Fruit fly (Drosophila melanogaster) whole organism, embryonic: ENCODE measurements around the gene Amun.
A peak's percentile ranks its signal among the peaks of the same experiment; 100 is the strongest.

ENCODE experiments used
- Awh ChIP-seq: fragments of 200-800 bp; sonication (Bioruptor generic); IDR thresholded peaks from 2 replicates; pipeline ENCODE4, ENCODE4 v1.3.6; 2022; ENCODE audit warnings: missing biosample characterization, missing genetic modification characterization
- B-H2 ChIP-seq: fragments of 200-800 bp; sonication (Bioruptor generic); optimal IDR thresholded peaks from 2 replicates; lab custom pipeline; 2018; ENCODE audit warnings: missing biosample characterization, mild to moderate bottlenecking, missing genetic modification characterization
- CG12155 ChIP-seq: fragments of 200-800 bp; sonication (Bioruptor generic); optimal IDR thresholded peaks from 3 replicates; lab custom pipeline; 2016; ENCODE audit warnings: missing biosample characterization, missing genetic modification characterization
- CG15514 ChIP-seq: fragments of 200-800 bp; sonication (Bioruptor generic); optimal IDR thresholded peaks from 3 replicates; lab custom pipeline; 2017; ENCODE audit warnings: missing biosample characterization, missing genetic modification characterization, mild to moderate bottlenecking, moderate library complexity, missing genetic modification reagents
- CG16863 ChIP-seq: fragments of 200-800 bp; sonication (Bioruptor generic); optimal IDR thresholded peaks from 3 replicates; lab custom pipeline; 2016; ENCODE audit warnings: missing biosample characterization, missing genetic modification characterization
- CG17802 ChIP-seq: fragments of 200-800 bp; sonication (Bioruptor generic); optimal IDR thresholded peaks from 2 replicates; lab custom pipeline; 2018; ENCODE audit warnings: missing biosample characterization, mild to moderate bottlenecking, missing genetic modification characterization, moderate library complexity
- CG2120 ChIP-seq: fragments of 200-800 bp; sonication (Bioruptor generic); optimal IDR thresholded peaks from 3 replicates; lab custom pipeline; 2016; ENCODE audit warnings: missing biosample characterization, missing genetic modification characterization
- CG2202 ChIP-seq: fragments of 200-800 bp; sonication (Bioruptor generic); optimal IDR thresholded peaks from 2 replicates; lab custom pipeline; 2018; ENCODE audit warnings: missing biosample characterization, mild to moderate bottlenecking, missing genetic modification characterization
- CG3847 ChIP-seq: fragments of 200-800 bp; sonication (Bioruptor generic); IDR thresholded peaks from 2 replicates; pipeline ENCODE4 v1.3.6; 2022; ENCODE audit warnings: missing biosample characterization, missing genetic modification characterization
- CG5245 ChIP-seq: fragments of 200-800 bp; sonication (Bioruptor generic); optimal IDR thresholded peaks from 3 replicates; lab custom pipeline; 2016; ENCODE audit warnings: missing biosample characterization, missing genetic modification characterization
- CG6654 ChIP-seq: fragments of 200-800 bp; sonication (Bioruptor generic); optimal IDR thresholded peaks from 2 replicates; lab custom pipeline; 2017; ENCODE audit warnings: missing biosample characterization, mild to moderate bottlenecking, missing genetic modification characterization
- CG6765 ChIP-seq: fragments of 200-800 bp; sonication (Bioruptor generic); optimal IDR thresholded peaks from 3 replicates; lab custom pipeline; 2017; ENCODE audit warnings: missing biosample characterization, mild to moderate bottlenecking, missing genetic modification characterization
- CG7556 ChIP-seq: fragments of 200-800 bp; sonication (Bioruptor generic); optimal IDR thresholded peaks from 2 replicates; lab custom pipeline; 2017; ENCODE audit warnings: missing biosample characterization, mild to moderate bottlenecking, missing genetic modification characterization
- CG7786 ChIP-seq: fragments of 200-800 bp; sonication (Bioruptor generic); optimal IDR thresholded peaks from 2 replicates; lab custom pipeline; 2016; ENCODE audit warnings: missing biosample characterization, missing genetic modification characterization
- CG7987 ChIP-seq: fragments of 200-800 bp; sonication (Bioruptor generic); optimal IDR thresholded peaks from 2 replicates; lab custom pipeline; 2018; ENCODE audit warnings: missing biosample characterization, mild to moderate bottlenecking, missing genetic modification characterization, moderate library complexity
- CG8359 ChIP-seq: fragments of 200-800 bp; sonication (Bioruptor generic); optimal IDR thresholded peaks from 2 replicates; lab custom pipeline; 2017; ENCODE audit warnings: missing biosample characterization, mild to moderate bottlenecking, missing genetic modification characterization, borderline replicate concordance
- CG8478 ChIP-seq: fragments of >200 bp; optimal IDR thresholded peaks from 2 replicates; lab custom pipeline; 2018
- CG8924 ChIP-seq: fragments of 200-800 bp; optimal IDR thresholded peaks from 3 replicates; lab custom pipeline; 2019; ENCODE audit warnings: missing biosample characterization, mild to moderate bottlenecking, missing genetic modification characterization, moderate library complexity
- CG9215 ChIP-seq: fragments of 200-800 bp; sonication (Bioruptor generic); IDR thresholded peaks from 2 replicates; pipeline ENCODE4 v1.3.6; 2022; ENCODE audit warnings: missing biosample characterization, missing genetic modification characterization
- CG9437 ChIP-seq: fragments of 200-800 bp; sonication (Bioruptor generic); optimal IDR thresholded peaks from 2 replicates; lab custom pipeline; 2018; ENCODE audit warnings: missing biosample characterization, mild to moderate bottlenecking, missing genetic modification characterization
- CG9727 ChIP-seq: fragments of 200-800 bp; sonication (Bioruptor generic); optimal IDR thresholded peaks from 3 replicates; lab custom pipeline; 2017; ENCODE audit warnings: missing biosample characterization, mild to moderate bottlenecking, missing genetic modification characterization
- CTCF ChIP-seq: fragments of 200-800 bp; sonication (Bioruptor generic); optimal IDR thresholded peaks from 2 replicates; lab custom pipeline; 2017; ENCODE audit warnings: missing biosample characterization, mild to moderate bottlenecking, missing genetic modification characterization, moderate library complexity
- Camta ChIP-seq: fragments of 200-800 bp; sonication (Bioruptor generic); optimal IDR thresholded peaks from 2 replicates; lab custom pipeline; 2016; ENCODE audit warnings: missing biosample characterization, missing genetic modification characterization
- Ets65A ChIP-seq: fragments of 200-800 bp; sonication (Bioruptor generic); peaks from one replicate; lab custom pipeline; 2016; ENCODE audit warnings: missing biosample characterization, missing genetic modification characterization
- Fer3 ChIP-seq: fragments of 200-800 bp; sonication (Bioruptor generic); optimal IDR thresholded peaks from 2 replicates; lab custom pipeline; 2018; ENCODE audit warnings: missing biosample characterization, mild to moderate bottlenecking, missing genetic modification characterization, moderate library complexity
- MESR4 ChIP-seq: fragments of 200-800 bp; sonication (Bioruptor generic); optimal IDR thresholded peaks from 2 replicates; lab custom pipeline; 2018; ENCODE audit warnings: missing biosample characterization, mild to moderate bottlenecking, missing genetic modification characterization, moderate library complexity
- Myb ChIP-seq: fragments of 200-800 bp; sonication (Bioruptor generic); optimal IDR thresholded peaks from 2 replicates; lab custom pipeline; 2016; ENCODE audit warnings: missing biosample characterization, missing genetic modification characterization
- Ravus ChIP-seq: fragments of 200-800 bp; sonication (Bioruptor generic); IDR thresholded peaks from 2 replicates; pipeline ENCODE4 v1.3.6; 2022; ENCODE audit warnings: missing biosample characterization, missing genetic modification characterization
- Side ChIP-seq: fragments of 200-800 bp; sonication (Bioruptor generic); optimal IDR thresholded peaks from 2 replicates; lab custom pipeline; 2016; ENCODE audit warnings: missing biosample characterization, missing genetic modification characterization
- Six4 ChIP-seq: fragments of 200-800 bp; sonication (Bioruptor generic); optimal IDR thresholded peaks from 2 replicates; lab custom pipeline; 2016; ENCODE audit warnings: missing biosample characterization, missing genetic modification characterization
- TFAM ChIP-seq: fragments of 200-800 bp; sonication (Bioruptor generic); optimal IDR thresholded peaks from 2 replicates; lab custom pipeline; 2017; ENCODE audit warnings: missing biosample characterization, missing genetic modification characterization, inconsistent platforms
- YL-1 ChIP-seq: fragments of 200-800 bp; sonication (Bioruptor generic); optimal IDR thresholded peaks from 3 replicates; lab custom pipeline; 2017; ENCODE audit warnings: missing biosample characterization, mild to moderate bottlenecking, missing genetic modification characterization
- ac ChIP-seq: fragments of 200-800 bp; sonication (Bioruptor generic); optimal IDR thresholded peaks from 3 replicates; lab custom pipeline; 2017; ENCODE audit warnings: missing biosample characterization, mild to moderate bottlenecking, missing genetic modification characterization
- bab2 ChIP-seq: fragments of 200-800 bp; sonication (Bioruptor generic); optimal IDR thresholded peaks from 2 replicates; lab custom pipeline; 2016; ENCODE audit warnings: missing biosample characterization, missing genetic modification characterization
- bcd ChIP-seq: fragments of 200-800 bp; sonication (Bioruptor generic); optimal IDR thresholded peaks from 2 replicates; lab custom pipeline; 2017; ENCODE audit warnings: missing biosample characterization, mild to moderate bottlenecking, missing genetic modification characterization
- crp ChIP-seq, 2 experiments: fragments of 200-800 bp; sonication (Bioruptor generic); optimal IDR thresholded peaks; 2 replicates in 1 of 2; 3 replicates in 1 of 2; lab custom pipeline; 2017; ENCODE audit warnings: missing biosample characterization in 2 of 2, missing genetic modification characterization in 2 of 2, mild to moderate bottlenecking in 1 of 2, moderate library complexity in 1 of 2
- da ChIP-seq: fragments of 200-800 bp; sonication (Bioruptor generic); optimal IDR thresholded peaks from 2 replicates; lab custom pipeline; 2016; ENCODE audit warnings: missing biosample characterization, missing genetic modification characterization
- dm ChIP-seq: fragments of 200-800 bp; sonication (Bioruptor generic); optimal IDR thresholded peaks from 3 replicates; lab custom pipeline; 2016; ENCODE audit warnings: missing biosample characterization, missing genetic modification characterization
- ewg ChIP-seq: fragments of 200-800 bp; sonication (Bioruptor generic); optimal IDR thresholded peaks from 3 replicates; lab custom pipeline; 2017; ENCODE audit warnings: mild to moderate bottlenecking, missing biosample characterization, missing genetic modification reagents, missing genetic modification characterization
- fru ChIP-seq: fragments of >200 bp; optimal IDR thresholded peaks from 2 replicates; lab custom pipeline; 2017
- fu2 ChIP-seq: fragments of 200-800 bp; sonication (Bioruptor generic); optimal IDR thresholded peaks from 2 replicates; lab custom pipeline; 2016; ENCODE audit warnings: missing biosample characterization, missing genetic modification characterization
- lola ChIP-seq, 3 experiments: fragments of >200 bp in 2 of 3; fragments of 200-800 bp in 1 of 3; sonication (Bioruptor generic) in 1 of 3; optimal IDR thresholded peaks; 2 replicates each; lab custom pipeline; 2017 to 2019; ENCODE audit warnings: missing biosample characterization in 3 of 3, missing genetic modification characterization in 3 of 3, mild to moderate bottlenecking in 1 of 3, moderate library complexity in 1 of 3
- lov ChIP-seq, 2 experiments: fragments of 200-800 bp in 1 of 2; fragments of >200 bp in 1 of 2; sonication (Bioruptor generic) in 1 of 2; IDR thresholded peaks in 1 of 2; optimal IDR thresholded peaks in 1 of 2; 2 replicates in 1 of 2; 3 replicates in 1 of 2; pipeline versions ENCODE4 v1.3.6 to Lab custom; 2017 to 2022; ENCODE audit warnings: missing biosample characterization in 1 of 2, missing genetic modification characterization in 1 of 2
- nerfin-2 ChIP-seq: fragments of 200-800 bp; sonication (Bioruptor generic); IDR thresholded peaks from 2 replicates; pipeline ENCODE4 v1.3.6; 2022; ENCODE audit warnings: missing biosample characterization, missing genetic modification characterization; ENCODE audit not compliant: partially characterized antibody
- org-1 ChIP-seq: fragments of 200-800 bp; sonication (Bioruptor generic); optimal IDR thresholded peaks from 2 replicates; lab custom pipeline; 2017; ENCODE audit warnings: missing biosample characterization, missing genetic modification characterization
- prd ChIP-seq, 3 experiments: fragments of >200 bp in 2 of 3; fragments of 200-800 bp in 1 of 3; sonication (Bioruptor generic) in 1 of 3; optimal IDR thresholded peaks in 2 of 3; IDR thresholded peaks in 1 of 3; 2 replicates in 2 of 3; 3 replicates in 1 of 3; pipeline versions ENCODE4 v1.3.6 to Lab custom; 2017 to 2022; ENCODE audit warnings: missing biosample characterization in 1 of 3, missing genetic modification characterization in 1 of 3
- run ChIP-seq: fragments of 200-800 bp; sonication (Bioruptor generic); optimal IDR thresholded peaks from 3 replicates; lab custom pipeline; 2018; ENCODE audit warnings: missing biosample characterization, mild to moderate bottlenecking, missing genetic modification characterization
- salm ChIP-seq: fragments of 200-800 bp; sonication (Bioruptor generic); optimal IDR thresholded peaks from 2 replicates; lab custom pipeline; 2018; ENCODE audit warnings: missing biosample characterization, mild to moderate bottlenecking, missing genetic modification characterization
- sens-2 ChIP-seq: fragments of 200-800 bp; sonication (Bioruptor generic); IDR thresholded peaks from 2 replicates; pipeline ENCODE4 v1.3.6; 2022; ENCODE audit warnings: missing biosample characterization, missing genetic modification characterization
- so ChIP-seq: fragments of 200-800 bp; sonication (Bioruptor generic); IDR thresholded peaks from 3 replicates; pipeline ENCODE4 v1.3.6; 2022; ENCODE audit warnings: missing biosample characterization, missing genetic modification characterization
- twi ChIP-seq: fragments of 200-800 bp; optimal IDR thresholded peaks from 2 replicates; lab custom pipeline; 2019; ENCODE audit warnings: missing biosample characterization, mild to moderate bottlenecking, missing genetic modification characterization, moderate library complexity

Amun gene

DNA sequence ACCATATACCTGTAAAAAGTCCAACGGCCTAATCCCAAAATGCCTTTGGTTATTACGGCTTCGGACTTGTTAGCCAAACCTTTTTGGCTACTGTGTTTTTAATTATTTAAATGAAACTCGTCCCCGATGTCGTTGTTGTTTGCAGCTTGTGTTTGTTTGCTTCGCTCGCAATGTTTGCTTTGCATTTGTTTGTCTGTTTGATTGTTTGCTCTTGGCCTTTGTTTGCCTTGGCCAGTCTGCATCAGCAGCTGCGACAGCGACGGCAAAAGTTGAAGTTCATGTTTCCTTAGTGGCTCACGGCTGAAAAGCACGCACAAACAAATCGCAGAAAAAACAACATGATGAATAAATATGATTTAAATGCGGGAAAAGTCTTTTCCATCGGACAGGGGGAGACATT is 54.9 kb downstream of the Amun start (continued):
- TF ChIP-seq prd (optimal IDR thresholded peaks at IDR 0.05; lab: Kevin White, UChicago), result no peak
- no peak for TF ChIP-seq prd (GFP tag; IDR thresholded peaks at IDR 0.05; lab: Robert Waterston, UW)
- TF ChIP-seq sens-2 (GFP tag; lab: Robert Waterston, UW), result no peak
- TF ChIP-seq CG15514 (GFP tag; lab: Kevin White, UChicago), result peak; percentile 39
- TF ChIP-seq Ets65A (GFP tag; lab: Kevin White, UChicago), result peak; percentile 16
- TF ChIP-seq crp (GFP tag; optimal IDR thresholded peaks at IDR 0.05; lab: Kevin White, UChicago), result no peak
- TF ChIP-seq CG8478 (lab: Kevin White, UChicago), result no peak
- peak; percentile 61 for TF ChIP-seq CG7987
- TF ChIP-seq CG3847 (GFP tag; lab: Robert Waterston, UW), result no peak
- peak; percentile 3 for TF ChIP-seq CTCF (GFP tag; lab: Kevin White, UChicago)
- TF ChIP-seq Camta, result peak; percentile 27
- peak; percentile 32 for TF ChIP-seq CG8359 (GFP tag; lab: Kevin White, UChicago)
- peak; percentile 34 for TF ChIP-seq run (tag; lab: Kevin White, UChicago)
- no peak for TF ChIP-seq salm (tag; lab: Kevin White, UChicago)
- TF ChIP-seq Myb (GFP tag; lab: Kevin White, UChicago), result no peak
- no peak for TF ChIP-seq twi (tag; lab: Kevin White, UChicago)
- no peak for TF ChIP-seq CG9215 (GFP tag; lab: Robert Waterston, UW)
- peak; percentile 25 for TF ChIP-seq bab2
- no peak for TF ChIP-seq CG6654
- TF ChIP-seq CG7786 (GFP tag; lab: Kevin White, UChicago), result no peak
- peak; percentile 8 for TF ChIP-seq ewg (GFP tag; lab: Kevin White, UChicago)
- no peak for TF ChIP-seq lov (optimal IDR thresholded peaks at IDR 0.05; lab: Kevin White, UChicago)
- peak; percentile 44; the same call in 1 of the 3 replicates for TF ChIP-seq lov (GFP tag; IDR thresholded peaks at IDR 0.05; lab: Robert Waterston, UW)
- TF ChIP-seq fu2 (GFP tag; lab: Kevin White, UChicago), result no peak
- TF ChIP-seq CG6765 (GFP tag; lab: Kevin White, UChicago), result peak; percentile 19
- TF ChIP-seq Ravus (GFP tag; lab: Robert Waterston, UW), result no peak
- TF ChIP-seq ac, result peak; percentile 12
- TF ChIP-seq nerfin-2 (GFP tag; lab: Robert Waterston, UW), result no peak
- peak; percentile 8 for TF ChIP-seq bcd (GFP tag; lab: Kevin White, UChicago)
- TF ChIP-seq CG9437, result no peak
- TF ChIP-seq CG7556, result peak; percentile 9
- no peak for TF ChIP-seq Six4 (GFP tag; lab: Kevin White, UChicago)
- TF ChIP-seq CG9727 (GFP tag; lab: Kevin White, UChicago), result no peak
- TF ChIP-seq CG17802 (tag; lab: Kevin White, UChicago), result no peak
- TF ChIP-seq CG12155, result no peak
- no peak for TF ChIP-seq lola (GFP tag; optimal IDR thresholded peaks at IDR 0.05; lab: Kevin White, UChicago)
- peak; percentile 67; the same call in 1 of the 2 replicates for TF ChIP-seq Awh (GFP tag; lab: Robert Waterston, UW)
- TF ChIP-seq CG5245 (GFP tag; lab: Kevin White, UChicago), result no peak
- TF ChIP-seq CG8924, result peak; percentile 25
- no peak for TF ChIP-seq CG2120
- TF ChIP-seq dm (GFP tag; lab: Kevin White, UChicago), result no peak
- no peak for TF ChIP-seq B-H2 (GFP tag; lab: Kevin White, UChicago)
- TF ChIP-seq Side (GFP tag; lab: Kevin White, UChicago), result peak; percentile 5
- no peak for TF ChIP-seq YL-1
- TF ChIP-seq org-1 (GFP tag; lab: Kevin White, UChicago), result peak; percentile 29
- TF ChIP-seq CG2202 (tag; lab: Kevin White, UChicago), result peak; percentile 29
- no peak for TF ChIP-seq fru
- no peak for TF ChIP-seq MESR4 (GFP tag; lab: Kevin White, UChicago)
- peak; percentile 17 for TF ChIP-seq TFAM
- peak; percentile 60; the same call in 2 of the 3 replicates for TF ChIP-seq so (GFP tag; lab: Robert Waterston, UW)
- peak; percentile 9 for TF ChIP-seq Fer3 (tag; lab: Kevin White, UChicago)
- TF ChIP-seq CG16863 (GFP tag; lab: Kevin White, UChicago), result no peak
- TF ChIP-seq da (GFP tag; lab: Kevin White, UChicago), result no peak
